Worm (Caenorhabditis elegans) whole organism, L1 larva: ENCODE data around the gene Y22D7AL.11.

ENCODE experiments used
- C04F5.9 ChIP-seq: sonication (generic microtip); optimal IDR thresholded peaks from 2 replicates; lab custom pipeline; 2016; ENCODE audit warnings: missing genetic modification characterization, missing compliant biosample characterization
- C34B4.2 ChIP-seq: sonication (generic microtip); optimal IDR thresholded peaks from 2 replicates; lab custom pipeline; 2017; ENCODE audit warnings: mild to moderate bottlenecking, missing genetic modification characterization, missing compliant biosample characterization
- F16B12.6 ChIP-seq: fragments of 150-350 bp; optimal IDR thresholded peaks from 2 replicates; lab custom pipeline; 2014; ENCODE audit warnings: missing biosample characterization, missing genetic modification characterization
- Y116A8C.19 ChIP-seq: sonication (generic microtip); optimal IDR thresholded peaks from 2 replicates; lab custom pipeline; 2016; ENCODE audit warnings: missing compliant biosample characterization, missing genetic modification characterization, borderline replicate concordance
- aha-1 ChIP-seq: fragments of 150-350 bp; optimal IDR thresholded peaks from 2 replicates; lab custom pipeline; 2014; ENCODE audit warnings: missing biosample characterization, missing genetic modification characterization
- alr-1 ChIP-seq: fragments of 200-800 bp; sonication (Bioruptor generic); optimal IDR thresholded peaks from 2 replicates; lab custom pipeline; 2018; ENCODE audit warnings: borderline replicate concordance, mild to moderate bottlenecking, missing genetic modification characterization, missing compliant biosample characterization
- aly-2 ChIP-seq: fragments of 150-350 bp; optimal IDR thresholded peaks from 2 replicates; lab custom pipeline; 2014; ENCODE audit warnings: missing biosample characterization, missing genetic modification characterization
- ceh-63 ChIP-seq: fragments of 200-800 bp; sonication (Bioruptor generic); optimal IDR thresholded peaks from 2 replicates; lab custom pipeline; 2018; ENCODE audit warnings: mild to moderate bottlenecking, missing genetic modification characterization, missing compliant biosample characterization
- ceh-8 ChIP-seq: fragments of 200-800 bp; sonication (Bioruptor generic); optimal IDR thresholded peaks from 2 replicates; lab custom pipeline; 2018; ENCODE audit warnings: mild to moderate bottlenecking, missing genetic modification characterization, moderate library complexity, missing compliant biosample characterization
- ceh-82 ChIP-seq, 3 experiments: fragments of 150-350 bp in 1 of 3; sonication (generic microtip) in 2 of 3; optimal IDR thresholded peaks; 2 replicates each; lab custom pipeline; 2014 to 2017; ENCODE audit warnings: missing biosample characterization in 3 of 3, missing genetic modification characterization in 3 of 3
- ceh-88 ChIP-seq: fragments of 200-800 bp; sonication (Bioruptor generic); IDR thresholded peaks from 2 replicates; pipeline ENCODE4 v1.3.6; 2022; ENCODE audit warnings: missing genetic modification characterization, missing compliant biosample characterization
- ceh-90 ChIP-seq: sonication (generic microtip); optimal IDR thresholded peaks from 2 replicates; lab custom pipeline; 2016; ENCODE audit warnings: missing genetic modification characterization, missing compliant biosample characterization
- dsc-1 ChIP-seq: sonication (generic microtip); optimal IDR thresholded peaks from 2 replicates; lab custom pipeline; 2016; ENCODE audit warnings: mild to moderate bottlenecking, missing genetic modification characterization, missing compliant biosample characterization
- efl-1 ChIP-seq, 4 experiments: fragments of 150-350 bp; optimal IDR thresholded peaks in 3 of 4; peaks in 1 of 4; 1 replicate in 1 of 4; 2 replicates in 3 of 4; lab custom pipeline; 2014; ENCODE audit warnings: missing biosample characterization in 2 of 4, missing genetic modification characterization in 2 of 4, missing genetic modification reagents in 2 of 4
- egl-13 ChIP-seq: sonication (generic microtip); optimal IDR thresholded peaks from 2 replicates; lab custom pipeline; 2016; ENCODE audit warnings: missing genotype, missing genetic modification reagents, missing genetic modification characterization, missing compliant biosample characterization
- egl-27 ChIP-seq, 2 experiments: fragments of 150-350 bp in 1 of 2; sonication (generic microtip); optimal IDR thresholded peaks; 3 replicates each; lab custom pipeline; 2017 to 2018; ENCODE audit warnings: missing biosample characterization in 2 of 2, missing genetic modification characterization in 2 of 2, missing genetic modification reagents in 2 of 2
- elt-3 ChIP-seq, 6 experiments: fragments of 150-350 bp in 1 of 6; sonication (generic microtip); optimal IDR thresholded peaks; 2 replicates each; lab custom pipeline; 2017 to 2018; ENCODE audit warnings: missing biosample characterization in 6 of 6, missing genetic modification characterization in 6 of 6, inconsistent platforms in 1 of 6
- fkh-10 ChIP-seq: sonication (generic microtip); optimal IDR thresholded peaks from 2 replicates; lab custom pipeline; 2017; ENCODE audit warnings: missing biosample characterization, missing genetic modification reagents, missing genetic modification characterization
- fos-1 ChIP-seq: fragments of 150-350 bp; optimal IDR thresholded peaks from 2 replicates; lab custom pipeline; 2014; ENCODE audit warnings: missing biosample characterization, missing genetic modification characterization
- hlh-4 ChIP-seq: sonication (generic microtip); optimal IDR thresholded peaks from 2 replicates; lab custom pipeline; 2016; ENCODE audit warnings: mild to moderate bottlenecking, missing genetic modification characterization, missing compliant biosample characterization
- hpl-2 ChIP-seq: fragments of 150-350 bp; optimal IDR thresholded peaks from 2 replicates; lab custom pipeline; 2014; ENCODE audit warnings: missing biosample characterization, missing genetic modification reagents, missing genetic modification characterization
- irx-1 ChIP-seq: sonication (generic microtip); optimal IDR thresholded peaks from 2 replicates; lab custom pipeline; 2016; ENCODE audit warnings: missing genetic modification characterization, missing compliant biosample characterization
- jun-1 ChIP-seq: fragments of 150-350 bp; optimal IDR thresholded peaks from 2 replicates; lab custom pipeline; 2014; ENCODE audit warnings: missing biosample characterization, missing genetic modification reagents, missing genetic modification characterization
- lin-14 ChIP-seq: fragments of 200-800 bp; sonication (Bioruptor generic); optimal IDR thresholded peaks from 2 replicates; lab custom pipeline; 2018; ENCODE audit warnings: mild to moderate bottlenecking, missing genetic modification characterization, moderate library complexity, missing compliant biosample characterization
- lin-15B ChIP-seq: fragments of 150-350 bp; sonication (generic microtip); optimal IDR thresholded peaks from 3 replicates; lab custom pipeline; 2014; ENCODE audit warnings: missing biosample characterization, missing genetic modification characterization
- lin-35 ChIP-seq, 2 experiments: fragments of 150-350 bp; optimal IDR thresholded peaks; 2 replicates each; lab custom pipeline; 2014; ENCODE audit warnings: missing biosample characterization in 2 of 2, missing genetic modification characterization in 2 of 2, missing genetic modification reagents in 2 of 2
- lir-3 ChIP-seq: sonication (generic microtip); optimal IDR thresholded peaks from 2 replicates; lab custom pipeline; 2016; ENCODE audit warnings: mild to moderate bottlenecking, missing genetic modification characterization, moderate library complexity, missing compliant biosample characterization; ENCODE audit not compliant: poor library complexity
- lsy-2 ChIP-seq, 2 experiments: fragments of 150-350 bp; optimal IDR thresholded peaks; 2 replicates each; lab custom pipeline; 2014; ENCODE audit warnings: missing biosample characterization in 2 of 2, missing genetic modification characterization in 2 of 2
- mab-9 ChIP-seq: fragments of 200-800 bp; sonication (Bioruptor generic); IDR thresholded peaks from 2 replicates; pipeline ENCODE4 v1.3.6; 2022; ENCODE audit warnings: missing genetic modification reagents, missing genetic modification characterization, missing compliant biosample characterization
- mdl-1 ChIP-seq, 2 experiments: fragments of 150-350 bp; optimal IDR thresholded peaks; 2 replicates each; lab custom pipeline; 2014 to 2017; ENCODE audit warnings: missing biosample characterization in 2 of 2, missing genetic modification characterization in 2 of 2, inconsistent platforms in 1 of 2
- mef-2 ChIP-seq: fragments of 150-350 bp; optimal IDR thresholded peaks from 2 replicates; lab custom pipeline; 2014; ENCODE audit warnings: missing biosample characterization, missing genetic modification characterization
- mep-1 ChIP-seq: fragments of 150-350 bp; optimal IDR thresholded peaks from 2 replicates; lab custom pipeline; 2014; ENCODE audit warnings: missing biosample characterization, missing genetic modification characterization
- nhr-11 ChIP-seq: fragments of 150-350 bp; optimal IDR thresholded peaks from 2 replicates; lab custom pipeline; 2014; ENCODE audit warnings: missing biosample characterization, missing genetic modification characterization
- nhr-12 ChIP-seq: sonication (generic microtip); optimal IDR thresholded peaks from 2 replicates; lab custom pipeline; 2017; ENCODE audit warnings: missing biosample characterization, missing genetic modification characterization
- nhr-237 ChIP-seq: fragments of 150-350 bp; optimal IDR thresholded peaks from 2 replicates; lab custom pipeline; 2014; ENCODE audit warnings: missing biosample characterization, missing genetic modification characterization
- nhr-28 ChIP-seq: fragments of 150-350 bp; optimal IDR thresholded peaks from 2 replicates; lab custom pipeline; 2014; ENCODE audit warnings: missing biosample characterization, missing genetic modification characterization
- nhr-77 ChIP-seq: fragments of 150-350 bp; optimal IDR thresholded peaks from 2 replicates; lab custom pipeline; 2014; ENCODE audit warnings: missing biosample characterization, missing genetic modification characterization
- nhr-84 ChIP-seq: sonication (generic microtip); optimal IDR thresholded peaks from 2 replicates; lab custom pipeline; 2017; ENCODE audit warnings: missing biosample characterization, missing genetic modification characterization
- nhr-85 ChIP-seq: sonication (generic microtip); peaks from one replicate; lab custom pipeline; 2016; ENCODE audit warnings: missing genetic modification characterization, inconsistent platforms, missing compliant biosample characterization
- nhr-90 ChIP-seq: sonication (generic microtip); optimal IDR thresholded peaks from 2 replicates; lab custom pipeline; 2016; ENCODE audit warnings: mild to moderate bottlenecking, missing genetic modification characterization, missing compliant biosample characterization; ENCODE audit not compliant: poor library complexity
- rnt-1 ChIP-seq: sonication (generic microtip); optimal IDR thresholded peaks from 2 replicates; lab custom pipeline; 2016; ENCODE audit warnings: mild to moderate bottlenecking, missing genetic modification characterization, moderate library complexity, missing compliant biosample characterization
- sup-37 ChIP-seq: fragments of 200-800 bp; sonication (Bioruptor generic); optimal IDR thresholded peaks from 2 replicates; lab custom pipeline; 2018; ENCODE audit warnings: mild to moderate bottlenecking, missing genetic modification characterization, missing compliant biosample characterization
- tbx-2 ChIP-seq: sonication (generic microtip); optimal IDR thresholded peaks from 2 replicates; lab custom pipeline; 2016; ENCODE audit warnings: missing genetic modification characterization, missing compliant biosample characterization
- tlp-1 ChIP-seq: fragments of 150-350 bp; optimal IDR thresholded peaks from 2 replicates; lab custom pipeline; 2014; ENCODE audit warnings: missing biosample characterization, missing genetic modification characterization
- unc-30 ChIP-seq: sonication (generic microtip); optimal IDR thresholded peaks from 2 replicates; lab custom pipeline; 2017; ENCODE audit warnings: missing biosample characterization, missing genetic modification characterization
- unc-62 ChIP-seq: fragments of 150-350 bp; optimal IDR thresholded peaks from 2 replicates; lab custom pipeline; 2014; ENCODE audit warnings: missing biosample characterization, missing genetic modification reagents, missing genetic modification characterization
- unc-86 ChIP-seq: sonication (generic microtip); optimal IDR thresholded peaks from 2 replicates; lab custom pipeline; 2016; ENCODE audit warnings: missing genetic modification characterization, missing compliant biosample characterization
- unc-98 ChIP-seq: fragments of 200-800 bp; sonication (Bioruptor generic); IDR thresholded peaks from 2 replicates; pipeline ENCODE4 v1.3.6; 2022; ENCODE audit warnings: missing genetic modification characterization, missing compliant biosample characterization
- vab-15 ChIP-seq: sonication (generic microtip); optimal IDR thresholded peaks from 2 replicates; lab custom pipeline; 2017; ENCODE audit warnings: missing genotype, mild to moderate bottlenecking, missing genetic modification characterization, missing compliant biosample characterization
- zag-1 ChIP-seq: fragments of 150-350 bp; optimal IDR thresholded peaks from 2 replicates; lab custom pipeline; 2014; ENCODE audit warnings: missing biosample characterization, missing genetic modification characterization
- zip-4 ChIP-seq: fragments of 200-800 bp; sonication (Bioruptor generic); optimal IDR thresholded peaks from 2 replicates; lab custom pipeline; 2018; ENCODE audit warnings: mild to moderate bottlenecking, missing genetic modification characterization, moderate library complexity, missing compliant biosample characterization
- ztf-11 ChIP-seq, 2 experiments: sonication (generic microtip); optimal IDR thresholded peaks; 2 replicates each; lab custom pipeline; 2016 to 2017; ENCODE audit warnings: missing genetic modification characterization in 2 of 2, missing biosample characterization in 1 of 2, missing compliant biosample characterization in 1 of 2
- ztf-4 ChIP-seq: fragments of 150-350 bp; optimal IDR thresholded peaks from 2 replicates; lab custom pipeline; 2014; ENCODE audit warnings: missing biosample characterization, missing genetic modification characterization

Y22D7AL.11 gene

DNA sequence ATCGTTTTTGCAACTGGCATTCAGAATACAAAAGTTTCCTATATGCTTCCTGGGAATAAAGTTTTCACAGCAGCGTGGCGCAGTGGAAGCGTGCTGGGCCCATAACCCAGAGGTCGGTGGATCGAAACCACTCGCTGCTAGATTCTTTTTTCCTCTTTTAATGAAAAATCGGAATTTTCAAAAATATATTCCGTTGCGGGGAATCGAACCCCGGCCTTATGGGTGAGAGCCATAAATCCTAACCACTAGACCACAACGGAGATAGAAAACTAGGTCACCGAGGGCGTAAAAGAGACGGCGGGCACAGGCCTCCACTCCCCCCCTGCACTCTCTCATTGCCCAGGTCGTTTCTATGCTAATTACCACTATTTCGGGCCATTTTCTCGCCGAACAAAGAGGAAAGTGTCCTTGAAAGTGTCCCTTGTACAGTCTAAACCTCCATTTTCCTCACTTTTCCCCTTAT lies 29.6 kb downstream of the Y22D7AL.11 start, which contains the start of gene Y22D7AL.6 (continued):
- 0 out of 2 replicates have a peak, but pooled peaks have one; percentile 15 for TF ChIP-seq mab-9 (GFP tag; lab: Robert Waterston, UW)
- TF ChIP-seq sup-37 (GFP tag; lab: Kevin White, UChicago), result no peak
- no peak for TF ChIP-seq aly-2 (tag; lab: Kevin White, UChicago)
- TF ChIP-seq C34B4.2, result no peak
- TF ChIP-seq unc-62 (GFP tag; lab: Kevin White, UChicago), result no peak
- TF ChIP-seq ceh-88 (GFP tag; lab: Robert Waterston, UW), result no peak
- peak; percentile 24 for TF ChIP-seq tbx-2 (tag; lab: Kevin White, UChicago)
- TF ChIP-seq efl-1 (optimal IDR thresholded peaks at IDR 0.05; lab: Kevin White, UChicago), result peak in 1 of 2 experiments; percentile 7
- TF ChIP-seq efl-1 (GFP tag; optimal IDR thresholded peaks at IDR 0.05 in 1 of 2; lab: Kevin White, UChicago), result peak in 1 of 2 experiments; percentile 36
- no peak for TF ChIP-seq nhr-11
- peak in 1 of 2 experiments; percentile 8 for TF ChIP-seq lin-35 (GFP tag; optimal IDR thresholded peaks at IDR 0.05; lab: Kevin White, UChicago)
- TF ChIP-seq aha-1 (tag; lab: Kevin White, UChicago), result no peak
- no peak for TF ChIP-seq unc-30 (tag; lab: Kevin White, UChicago)
- TF ChIP-seq ceh-90 (tag; lab: Kevin White, UChicago), result no peak
- peak in 1 of 3 experiments; percentile 13 for TF ChIP-seq ceh-82 (tag; optimal IDR thresholded peaks at IDR 0.05; lab: Kevin White, UChicago)
- no peak for TF ChIP-seq nhr-12 (tag; lab: Kevin White, UChicago)
- TF ChIP-seq lin-15B (tag; lab: Kevin White, UChicago), result no peak
- peak; percentile 25 to 51 for TF ChIP-seq lsy-2 (tag; optimal IDR thresholded peaks at IDR 0.05; lab: Kevin White, UChicago)
- TF ChIP-seq C04F5.9 (tag; lab: Kevin White, UChicago), result no peak
- TF ChIP-seq egl-13 (tag; lab: Kevin White, UChicago), result no peak
- peak; percentile 4 for TF ChIP-seq lin-14 (GFP tag; lab: Kevin White, UChicago)
- TF ChIP-seq jun-1 (tag; lab: Kevin White, UChicago), result no peak
- TF ChIP-seq nhr-90, result peak; percentile 46
- no peak for TF ChIP-seq ceh-8 (GFP tag; lab: Kevin White, UChicago)
- TF ChIP-seq nhr-85 (tag; lab: Kevin White, UChicago), result peak; percentile 89
- TF ChIP-seq nhr-237, result no peak
- no peak for TF ChIP-seq mep-1 (tag; lab: Kevin White, UChicago)
- TF ChIP-seq dsc-1 (tag; lab: Kevin White, UChicago), result peak; percentile 13
- TF ChIP-seq unc-86 (tag; lab: Kevin White, UChicago), result no peak
- peak; percentile 26 for TF ChIP-seq rnt-1 (tag; lab: Kevin White, UChicago)
- no peak for TF ChIP-seq fos-1 (tag; lab: Kevin White, UChicago)
- no peak for TF ChIP-seq unc-98 (GFP tag; lab: Robert Waterston, UW)
- TF ChIP-seq alr-1, result no peak
- no peak for TF ChIP-seq ceh-63
- TF ChIP-seq zip-4, result no peak
- no peak for TF ChIP-seq F16B12.6 (tag; lab: Kevin White, UChicago)
- no peak for TF ChIP-seq irx-1 (tag; lab: Kevin White, UChicago)
- no peak for TF ChIP-seq Y116A8C.19 (tag; lab: Kevin White, UChicago)
- TF ChIP-seq nhr-28 (tag; lab: Kevin White, UChicago), result no peak
- TF ChIP-seq vab-15 (tag; lab: Kevin White, UChicago), result no peak
- TF ChIP-seq mdl-1 (tag; optimal IDR thresholded peaks at IDR 0.05; lab: Kevin White, UChicago), result peak in 1 of 2 experiments; percentile 21
- no peak for TF ChIP-seq fkh-10 (GFP tag; lab: Kevin White, UChicago)
- TF ChIP-seq mef-2 (tag; lab: Kevin White, UChicago), result no peak
- TF ChIP-seq lir-3 (tag; lab: Kevin White, UChicago), result no peak
- no peak for TF ChIP-seq tlp-1
- TF ChIP-seq zag-1 (tag; lab: Kevin White, UChicago), result no peak
- no peak for TF ChIP-seq hlh-4 (tag; lab: Kevin White, UChicago)
- no peak for TF ChIP-seq elt-3 (tag; optimal IDR thresholded peaks at IDR 0.05; lab: Kevin White, UChicago)
- TF ChIP-seq ztf-4 (tag; lab: Kevin White, UChicago), result no peak
- TF ChIP-seq nhr-84 (tag; lab: Kevin White, UChicago), result no peak
- no peak for TF ChIP-seq hpl-2 (GFP tag; lab: Kevin White, UChicago)
- TF ChIP-seq ztf-11 (tag; optimal IDR thresholded peaks at IDR 0.05; lab: Kevin White, UChicago), result peak in 1 of 2 experiments; percentile 14
- no peak for TF ChIP-seq egl-27 (tag; optimal IDR thresholded peaks at IDR 0.05; lab: Kevin White, UChicago)
- TF ChIP-seq nhr-77 (tag; lab: Kevin White, UChicago), result no peak
